Worm (Caenorhabditis elegans) whole organism, mixed stage, embryonic: Measurements from ENCODE around the gene H43I07.1.

Experiments
- bed-3 ChIP-seq: fragments of 200-800 bp; sonication (Bioruptor generic); optimal IDR thresholded peaks from 3 replicates; lab custom pipeline; 2018; ENCODE audit warnings: mild to moderate bottlenecking, missing genetic modification characterization, moderate library complexity, missing compliant biosample characterization
- blmp-1 ChIP-seq: fragments of 150-350 bp; optimal IDR thresholded peaks from 2 replicates; lab custom pipeline; 2014; ENCODE audit warnings: missing biosample characterization, missing genetic modification characterization
- ceh-83 ChIP-seq: fragments of 200-800 bp; sonication (Bioruptor generic); optimal IDR thresholded peaks from 2 replicates; lab custom pipeline; 2018; ENCODE audit warnings: mild to moderate bottlenecking, missing genetic modification characterization, missing compliant biosample characterization
- elt-1 ChIP-seq: sonication (generic microtip); optimal IDR thresholded peaks from 2 replicates; lab custom pipeline; 2017; ENCODE audit warnings: missing genetic modification characterization, mild to moderate bottlenecking, missing compliant biosample characterization, antibody characterized with exemption, moderate library complexity, borderline replicate concordance; ENCODE audit not compliant: insufficient read depth
- lsy-2 ChIP-seq: fragments of 150-350 bp; optimal IDR thresholded peaks from 2 replicates; lab custom pipeline; 2014; ENCODE audit warnings: missing biosample characterization, missing genetic modification characterization
- snpc-4 ChIP-seq: fragments of 150-350 bp; optimal IDR thresholded peaks from 2 replicates; lab custom pipeline; 2014; ENCODE audit warnings: missing biosample characterization, missing genetic modification characterization
- unc-39 ChIP-seq: fragments of 150-350 bp; optimal IDR thresholded peaks from 2 replicates; lab custom pipeline; 2014; ENCODE audit warnings: missing biosample characterization, missing genetic modification characterization
- ztf-11 ChIP-seq: fragments of 150-350 bp; optimal IDR thresholded peaks from 2 replicates; lab custom pipeline; 2014; ENCODE audit warnings: missing biosample characterization, missing genetic modification characterization

DNA sequence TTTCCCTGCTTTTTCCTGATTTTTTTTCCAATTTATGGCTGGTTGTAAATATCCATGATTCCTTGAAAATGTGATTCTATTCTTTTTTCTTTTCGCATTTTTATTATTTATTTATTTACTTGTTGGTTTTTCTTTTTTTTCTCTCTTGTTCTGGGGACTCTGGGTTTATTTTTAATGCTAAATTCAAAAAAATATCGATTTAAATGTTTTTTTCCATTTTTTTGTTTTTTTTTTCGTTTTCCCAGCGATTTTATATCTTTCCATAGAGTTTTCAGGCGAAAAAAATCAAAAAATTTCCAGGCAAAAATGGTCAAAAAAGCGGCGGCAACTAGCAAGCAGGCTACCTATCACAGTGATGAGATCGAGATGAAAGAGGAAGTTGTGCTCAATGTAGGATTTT is 5.3 kb upstream of the H43I07.1 start, which contains the start of gene rpac-40:
- TF ChIP-seq ztf-11 (no peak), lsy-2 (no peak), snpc-4 (tag; lab: Kevin White, UChicago) (no peak), ceh-83 (GFP tag; lab: Kevin White, UChicago) (no peak), blmp-1 (tag; lab: Kevin White, UChicago) (no peak), bed-3 (no peak), elt-1 (tag; lab: Kevin White, UChicago) (no peak), unc-39 (tag; lab: Kevin White, UChicago) (no peak)
